Fruit fly (Drosophila melanogaster) whole organism, embryonic: ENCODE measurements around the gene ct.
A peak's percentile ranks its signal among the peaks of the same experiment; 100 is the strongest.

Experiments
- CG10366 ChIP-seq: fragments of 200-800 bp; sonication (Bioruptor generic); IDR thresholded peaks from 2 replicates; pipeline ENCODE4 v1.3.6; 2022; ENCODE audit warnings: missing biosample characterization, missing genetic modification characterization
- CG10959 ChIP-seq: fragments of 200-800 bp; sonication (Bioruptor generic); IDR thresholded peaks from 2 replicates; pipeline ENCODE4 v1.3.6; 2022; ENCODE audit warnings: missing biosample characterization, missing genetic modification characterization
- CG10979 ChIP-seq: fragments of 200-800 bp; sonication (Bioruptor generic); optimal IDR thresholded peaks from 2 replicates; lab custom pipeline; 2018; ENCODE audit warnings: missing biosample characterization, mild to moderate bottlenecking, missing genetic modification characterization, moderate library complexity
- CG12744 ChIP-seq: fragments of 200-800 bp; sonication (Bioruptor generic); optimal IDR thresholded peaks from 2 replicates; lab custom pipeline; 2016; ENCODE audit warnings: missing biosample characterization, missing genetic modification characterization
- CG13775 ChIP-seq: fragments of 200-800 bp; sonication (Bioruptor generic); optimal IDR thresholded peaks from 3 replicates; lab custom pipeline; 2017; ENCODE audit warnings: missing biosample characterization, mild to moderate bottlenecking, missing genetic modification characterization
- CG14710 ChIP-seq: fragments of 200-800 bp; sonication (Bioruptor generic); optimal IDR thresholded peaks from 3 replicates; lab custom pipeline; 2019; ENCODE audit warnings: missing biosample characterization, mild to moderate bottlenecking, missing genetic modification characterization, moderate library complexity
- CG15269 ChIP-seq: fragments of 200-800 bp; sonication (Bioruptor generic); optimal IDR thresholded peaks from 2 replicates; lab custom pipeline; 2018; ENCODE audit warnings: missing biosample characterization, mild to moderate bottlenecking, missing genetic modification characterization, moderate library complexity
- CG15601 ChIP-seq: fragments of 200-800 bp; sonication (Bioruptor generic); optimal IDR thresholded peaks from 3 replicates; lab custom pipeline; 2019; ENCODE audit warnings: missing biosample characterization, mild to moderate bottlenecking, missing genetic modification characterization, moderate library complexity
- CG16779 ChIP-seq: fragments of 200-800 bp; sonication (Bioruptor generic); IDR thresholded peaks from 2 replicates; pipeline ENCODE4 v1.3.6; 2022; ENCODE audit warnings: missing biosample characterization, missing genetic modification characterization
- CG16815 ChIP-seq: fragments of 200-800 bp; sonication (Bioruptor generic); optimal IDR thresholded peaks from 3 replicates; lab custom pipeline; 2017; ENCODE audit warnings: missing biosample characterization, mild to moderate bottlenecking, missing genetic modification characterization
- CG17829 ChIP-seq: fragments of 200-800 bp; optimal IDR thresholded peaks from 2 replicates; lab custom pipeline; 2019; ENCODE audit warnings: missing biosample characterization, mild to moderate bottlenecking, missing genetic modification characterization, moderate library complexity
- CG2678 ChIP-seq: fragments of 200-800 bp; sonication (Bioruptor generic); optimal IDR thresholded peaks from 3 replicates; lab custom pipeline; 2019; ENCODE audit warnings: missing biosample characterization, mild to moderate bottlenecking, missing genetic modification characterization, moderate library complexity
- CG32772 ChIP-seq: fragments of 200-800 bp; sonication (Bioruptor generic); IDR thresholded peaks from 2 replicates; pipeline ENCODE4 v1.3.6; 2022; ENCODE audit warnings: missing biosample characterization, missing genetic modification characterization
- CG33557 ChIP-seq: fragments of 200-800 bp; sonication (Bioruptor generic); optimal IDR thresholded peaks from 2 replicates; lab custom pipeline; 2019; ENCODE audit warnings: missing biosample characterization, mild to moderate bottlenecking, missing genetic modification characterization, moderate library complexity
- CG34422 ChIP-seq: fragments of 200-800 bp; sonication (Bioruptor generic); IDR thresholded peaks from 3 replicates; pipeline ENCODE4 v1.3.6; 2022; ENCODE audit warnings: missing biosample characterization, missing genetic modification characterization
- CG4404 ChIP-seq: fragments of 200-800 bp; sonication (Bioruptor generic); IDR thresholded peaks from 2 replicates; pipeline ENCODE4 v1.3.6; 2022; ENCODE audit warnings: missing biosample characterization, missing genetic modification characterization
- CG5245 ChIP-seq: fragments of 200-800 bp; sonication (Bioruptor generic); optimal IDR thresholded peaks from 3 replicates; lab custom pipeline; 2016; ENCODE audit warnings: missing biosample characterization, missing genetic modification characterization
- CG6689 ChIP-seq: fragments of 200-800 bp; sonication (Bioruptor generic); IDR thresholded peaks from 2 replicates; pipeline ENCODE4 v1.3.6; 2022; ENCODE audit warnings: missing biosample characterization, missing genetic modification characterization
- CG6854 ChIP-seq: fragments of 200-800 bp; sonication (Bioruptor generic); optimal IDR thresholded peaks from 3 replicates; lab custom pipeline; 2017; ENCODE audit warnings: missing biosample characterization, mild to moderate bottlenecking, missing genetic modification characterization
- CG9727 ChIP-seq: fragments of 200-800 bp; sonication (Bioruptor generic); optimal IDR thresholded peaks from 3 replicates; lab custom pipeline; 2017; ENCODE audit warnings: missing biosample characterization, mild to moderate bottlenecking, missing genetic modification characterization
- Camta ChIP-seq: fragments of 200-800 bp; sonication (Bioruptor generic); optimal IDR thresholded peaks from 2 replicates; lab custom pipeline; 2016; ENCODE audit warnings: missing biosample characterization, missing genetic modification characterization
- CkIIα-i1 ChIP-seq: fragments of 200-800 bp; sonication (Bioruptor generic); IDR thresholded peaks from 2 replicates; pipeline ENCODE4 v1.3.6; 2022; ENCODE audit warnings: missing biosample characterization, missing genetic modification characterization
- Dip3 ChIP-seq: fragments of 200-800 bp; sonication (Bioruptor generic); optimal IDR thresholded peaks from 3 replicates; lab custom pipeline; 2016; ENCODE audit warnings: missing biosample characterization, missing genetic modification characterization
- Gsc ChIP-seq: fragments of 200-800 bp; sonication (Bioruptor generic); IDR thresholded peaks from 2 replicates; pipeline ENCODE4 v1.3.6; 2022; ENCODE audit warnings: missing biosample characterization, missing genetic modification characterization
- Oli ChIP-seq: fragments of 200-800 bp; sonication (Bioruptor generic); optimal IDR thresholded peaks from 2 replicates; lab custom pipeline; 2018; ENCODE audit warnings: missing biosample characterization, mild to moderate bottlenecking, missing genetic modification characterization, moderate library complexity
- Sox102F ChIP-seq: fragments of 200-800 bp; sonication (Bioruptor generic); optimal IDR thresholded peaks from 2 replicates; lab custom pipeline; 2018; ENCODE audit warnings: missing biosample characterization, mild to moderate bottlenecking, missing genetic modification characterization, moderate library complexity
- Taf1 ChIP-seq: fragments of 200-800 bp; sonication (Bioruptor generic); IDR thresholded peaks from 2 replicates; pipeline ENCODE4 v1.3.6; 2022; ENCODE audit warnings: missing biosample characterization, missing genetic modification characterization
- Xbp1 ChIP-seq: fragments of 200-800 bp; sonication (Bioruptor generic); optimal IDR thresholded peaks from 3 replicates; lab custom pipeline; 2016; ENCODE audit warnings: missing biosample characterization, mild to moderate bottlenecking, missing genetic modification characterization
- ara ChIP-seq: fragments of 200-800 bp; sonication (Bioruptor generic); IDR thresholded peaks from 2 replicates; pipeline ENCODE4 v1.3.6; 2022; ENCODE audit warnings: missing biosample characterization, missing genetic modification characterization
- ase ChIP-seq: fragments of 200-800 bp; sonication (Bioruptor generic); IDR thresholded peaks from 3 replicates; pipeline ENCODE4 v1.3.6; 2022; ENCODE audit warnings: missing biosample characterization, missing genetic modification characterization
- az2 ChIP-seq: fragments of 200-800 bp; sonication (Bioruptor generic); optimal IDR thresholded peaks from 3 replicates; lab custom pipeline; 2016; ENCODE audit warnings: missing biosample characterization, missing genetic modification characterization
- crp ChIP-seq, 2 experiments: fragments of 200-800 bp; sonication (Bioruptor generic); optimal IDR thresholded peaks; 2 replicates in 1 of 2; 3 replicates in 1 of 2; lab custom pipeline; 2017; ENCODE audit warnings: missing biosample characterization in 2 of 2, missing genetic modification characterization in 2 of 2, mild to moderate bottlenecking in 1 of 2, moderate library complexity in 1 of 2
- exex ChIP-seq: fragments of 200-800 bp; sonication (Bioruptor generic); optimal IDR thresholded peaks from 4 replicates; lab custom pipeline; 2018; ENCODE audit warnings: missing biosample characterization, mild to moderate bottlenecking, missing genetic modification characterization, moderate library complexity
- fd102C ChIP-seq: fragments of 200-800 bp; sonication (Bioruptor generic); optimal IDR thresholded peaks from 2 replicates; lab custom pipeline; 2018; ENCODE audit warnings: missing biosample characterization, mild to moderate bottlenecking, missing genetic modification characterization, moderate library complexity
- fd96Cb ChIP-seq: fragments of 200-800 bp; sonication (Bioruptor generic); optimal IDR thresholded peaks from 2 replicates; lab custom pipeline; 2018; ENCODE audit warnings: missing biosample characterization, mild to moderate bottlenecking, missing genetic modification characterization, moderate library complexity
- gem ChIP-seq: fragments of 200-800 bp; sonication (Bioruptor generic); optimal IDR thresholded peaks from 2 replicates; lab custom pipeline; 2019; ENCODE audit warnings: missing biosample characterization, mild to moderate bottlenecking, missing genetic modification characterization, moderate library complexity
- gfzf ChIP-seq: fragments of 200-800 bp; sonication (Bioruptor generic); optimal IDR thresholded peaks from 2 replicates; lab custom pipeline; 2016; ENCODE audit warnings: missing biosample characterization, mild to moderate bottlenecking, missing genetic modification characterization, moderate library complexity
- ham ChIP-seq: fragments of 200-800 bp; sonication (Bioruptor generic); IDR thresholded peaks from 2 replicates; pipeline ENCODE4 v1.3.6; 2022; ENCODE audit warnings: missing biosample characterization, missing genetic modification characterization
- ind ChIP-seq: fragments of 200-800 bp; sonication (Bioruptor generic); optimal IDR thresholded peaks from 3 replicates; lab custom pipeline; 2016; ENCODE audit warnings: missing biosample characterization, missing genetic modification characterization
- insv ChIP-seq, 2 experiments: fragments of 200-800 bp; sonication (Bioruptor generic); optimal IDR thresholded peaks; 3 replicates each; lab custom pipeline; 2016 to 2018; ENCODE audit warnings: missing biosample characterization in 2 of 2, missing genetic modification characterization in 2 of 2
- lola ChIP-seq, 3 experiments: fragments of >200 bp in 2 of 3; fragments of 200-800 bp in 1 of 3; sonication (Bioruptor generic) in 1 of 3; optimal IDR thresholded peaks; 2 replicates each; lab custom pipeline; 2017 to 2019; ENCODE audit warnings: missing biosample characterization in 3 of 3, missing genetic modification characterization in 3 of 3, mild to moderate bottlenecking in 1 of 3, moderate library complexity in 1 of 3
- nau ChIP-seq: fragments of 200-800 bp; sonication (Bioruptor generic); optimal IDR thresholded peaks from 3 replicates; lab custom pipeline; 2017; ENCODE audit warnings: missing biosample characterization, mild to moderate bottlenecking, missing genetic modification characterization, missing genetic modification reagents
- otp ChIP-seq: fragments of 200-800 bp; sonication (Bioruptor generic); IDR thresholded peaks from 3 replicates; pipeline ENCODE4, ENCODE4 v1.3.6; 2022; ENCODE audit warnings: missing biosample characterization, missing genetic modification characterization
- rib ChIP-seq: fragments of 200-800 bp; sonication (Bioruptor generic); IDR thresholded peaks from 2 replicates; pipeline ENCODE4 v1.3.6; 2022; ENCODE audit warnings: missing biosample characterization, missing genetic modification characterization
- sd ChIP-seq: fragments of 200-800 bp; sonication (Bioruptor generic); optimal IDR thresholded peaks from 3 replicates; lab custom pipeline; 2018; ENCODE audit warnings: missing biosample characterization, mild to moderate bottlenecking, missing genetic modification characterization, moderate library complexity
- slp2 ChIP-seq: fragments of 200-800 bp; sonication (Bioruptor generic); optimal IDR thresholded peaks from 2 replicates; lab custom pipeline; 2016; ENCODE audit warnings: missing biosample characterization, missing genetic modification characterization
- sob ChIP-seq: fragments of 200-800 bp; sonication (Bioruptor generic); IDR thresholded peaks from 2 replicates; pipeline ENCODE4 v1.3.6; 2022; ENCODE audit warnings: missing biosample characterization, missing genetic modification characterization
- stc ChIP-seq: fragments of 200-800 bp; sonication (Bioruptor generic); IDR thresholded peaks from 2 replicates; pipeline ENCODE4 v1.3.6; 2022; ENCODE audit warnings: missing biosample characterization, missing genetic modification characterization
- tio ChIP-seq: fragments of 200-800 bp; sonication (Bioruptor generic); optimal IDR thresholded peaks from 2 replicates; lab custom pipeline; 2017; ENCODE audit warnings: missing biosample characterization, missing genetic modification characterization, inconsistent platforms
- toy ChIP-seq: fragments of 200-800 bp; sonication (Bioruptor generic); IDR thresholded peaks from 2 replicates; pipeline ENCODE4 v1.3.6; 2022; ENCODE audit warnings: missing biosample characterization, missing genetic modification characterization
- wor ChIP-seq: fragments of 200-800 bp; sonication (Bioruptor generic); IDR thresholded peaks from 2 replicates; pipeline ENCODE4 v1.3.6; 2022; ENCODE audit warnings: missing biosample characterization, missing genetic modification characterization

Gene ct

dm6 chrX:7571200-7571599, 37.0 kb upstream of the ct start (continued):
- TF ChIP-seq CG16815 (GFP tag; lab: Kevin White, UChicago) (peak; percentile 37), CG34422 (GFP tag; lab: Robert Waterston, UW) (0 out of 3 replicates have a peak, but pooled peaks have one; percentile 41), gem (tag; lab: Kevin White, UChicago) (peak; percentile 66), CG33557 (GFP tag; lab: Kevin White, UChicago) (no peak), CG5245 (peak; percentile 7), CG15269 (tag; lab: Kevin White, UChicago) (no peak), ham (GFP tag; lab: Robert Waterston, UW) (no peak), ase (GFP tag; lab: Robert Waterston, UW) (no peak), Dip3 (GFP tag; lab: Kevin White, UChicago) (no peak), Camta (GFP tag; lab: Kevin White, UChicago) (peak; percentile 18), Sox102F (GFP tag; lab: Kevin White, UChicago) (peak; percentile 50), Taf1 (GFP tag; lab: Robert Waterston, UW) (no peak), lola (GFP tag; optimal IDR thresholded peaks at IDR 0.05; lab: Kevin White, UChicago) (peak in 1 of 3 experiments; percentile 59), fd102C (no peak), exex (no peak), rib (GFP tag; lab: Robert Waterston, UW) (no peak), stc (GFP tag; lab: Robert Waterston, UW) (peak; percentile 32; the same call in 1 of the 2 replicates), CG6689 (GFP tag; lab: Robert Waterston, UW) (peak; percentile 47), az2 (GFP tag; lab: Kevin White, UChicago) (peak; percentile 50), crp (GFP tag; optimal IDR thresholded peaks at IDR 0.05; lab: Kevin White, UChicago) (no peak), CG6854 (no peak), gfzf (GFP tag; lab: Kevin White, UChicago) (no peak), CG13775 (peak; percentile 21), CG32772 (GFP tag; lab: Robert Waterston, UW) (peak; percentile 51), CG10979 (peak; percentile 71), toy (GFP tag; lab: Robert Waterston, UW) (no peak), Gsc (GFP tag; lab: Robert Waterston, UW) (no peak), CG9727 (GFP tag; lab: Kevin White, UChicago) (peak; percentile 69), CG2678 (tag; lab: Kevin White, UChicago) (peak; percentile 42), Xbp1 (GFP tag; lab: Kevin White, UChicago) (peak; percentile 44), ara (GFP tag; lab: Robert Waterston, UW) (peak; percentile 63), tio (GFP tag; lab: Kevin White, UChicago) (peak; percentile 38), otp (GFP tag; lab: Robert Waterston, UW) (0 out of 3 replicates have a peak, but pooled peaks have one; percentile 47), CG17829 (tag; lab: Kevin White, UChicago) (peak; percentile 52), CG14710 (tag; lab: Kevin White, UChicago) (peak; percentile 50), CG16779 (GFP tag; lab: Robert Waterston, UW) (no peak), CG4404 (GFP tag; lab: Robert Waterston, UW) (peak; percentile 40; the same call in 1 of the 2 replicates), CG10366 (GFP tag; lab: Robert Waterston, UW) (peak; percentile 33; the same call in 1 of the 2 replicates), sob (GFP tag; lab: Robert Waterston, UW) (no peak), fd96Cb (tag; lab: Kevin White, UChicago) (peak; percentile 55), insv (GFP tag; optimal IDR thresholded peaks at IDR 0.05; lab: Kevin White, UChicago) (no peak), ind (GFP tag; lab: Kevin White, UChicago) (peak; percentile 31), CG10959 (peak; percentile 68; the same call in 1 of the 2 replicates), sd (no peak), Oli (tag; lab: Kevin White, UChicago) (peak; percentile 54), CG15601 (tag; lab: Kevin White, UChicago) (peak; percentile 46), slp2 (GFP tag; lab: Kevin White, UChicago) (no peak), CkIIα-i1 (GFP tag; lab: Robert Waterston, UW) (no peak), wor (peak; percentile 22; the same call in 1 of the 2 replicates), nau (GFP tag; lab: Kevin White, UChicago) (no peak), CG12744 (no peak)
